Worm (Caenorhabditis elegans) whole organism, mixed stage, embryonic: ENCODE results near the gene srh-25.

Experiments used
- M03D4.4 ChIP-seq: sonication (generic microtip); optimal IDR thresholded peaks from 2 replicates; lab custom pipeline; 2017; ENCODE audit warnings: mild to moderate bottlenecking, missing genetic modification characterization, missing compliant biosample characterization
- bed-3 ChIP-seq: fragments of 200-800 bp; sonication (Bioruptor generic); optimal IDR thresholded peaks from 3 replicates; lab custom pipeline; 2018; ENCODE audit warnings: mild to moderate bottlenecking, missing genetic modification characterization, moderate library complexity, missing compliant biosample characterization
- blmp-1 ChIP-seq: fragments of 150-350 bp; optimal IDR thresholded peaks from 2 replicates; lab custom pipeline; 2014; ENCODE audit warnings: missing biosample characterization, missing genetic modification characterization
- ceh-39 ChIP-seq: fragments of 150-350 bp; optimal IDR thresholded peaks from 2 replicates; lab custom pipeline; 2014; ENCODE audit warnings: missing biosample characterization, missing genetic modification characterization
- ceh-43 ChIP-seq: fragments of 200-800 bp; sonication (Bioruptor generic); optimal IDR thresholded peaks from 2 replicates; lab custom pipeline; 2018; ENCODE audit warnings: mild to moderate bottlenecking, missing genetic modification characterization, moderate library complexity, missing compliant biosample characterization
- ceh-83 ChIP-seq: fragments of 200-800 bp; sonication (Bioruptor generic); optimal IDR thresholded peaks from 2 replicates; lab custom pipeline; 2018; ENCODE audit warnings: mild to moderate bottlenecking, missing genetic modification characterization, missing compliant biosample characterization
- ces-1 ChIP-seq: fragments of 150-350 bp; optimal IDR thresholded peaks from 2 replicates; lab custom pipeline; 2014; ENCODE audit warnings: missing biosample characterization, missing genetic modification reagents, missing genetic modification characterization
- cnd-1 ChIP-seq: fragments of 200-800 bp; sonication (Bioruptor generic); optimal IDR thresholded peaks from 2 replicates; lab custom pipeline; 2018; ENCODE audit warnings: mild to moderate bottlenecking, missing genetic modification characterization, missing compliant biosample characterization
- drap-1 ChIP-seq: fragments of 200-800 bp; sonication (Bioruptor generic); optimal IDR thresholded peaks from 3 replicates; lab custom pipeline; 2018; ENCODE audit warnings: mild to moderate bottlenecking, missing genetic modification characterization, missing compliant biosample characterization
- elt-1 ChIP-seq: sonication (generic microtip); optimal IDR thresholded peaks from 2 replicates; lab custom pipeline; 2017; ENCODE audit warnings: missing genetic modification characterization, mild to moderate bottlenecking, missing compliant biosample characterization, antibody characterized with exemption, moderate library complexity, borderline replicate concordance; ENCODE audit not compliant: insufficient read depth
- flh-1 ChIP-seq: fragments of 200-800 bp; sonication (Bioruptor generic); optimal IDR thresholded peaks from 2 replicates; lab custom pipeline; 2018; ENCODE audit warnings: mild to moderate bottlenecking, missing genetic modification characterization, moderate library complexity, missing compliant biosample characterization
- ham-2 ChIP-seq: fragments of 200-800 bp; sonication (Bioruptor generic); optimal IDR thresholded peaks from 2 replicates; lab custom pipeline; 2018; ENCODE audit warnings: mild to moderate bottlenecking, missing genetic modification characterization, missing compliant biosample characterization
- lin-32 ChIP-seq: fragments of 200-800 bp; sonication (Bioruptor generic); optimal IDR thresholded peaks from 2 replicates; lab custom pipeline; 2018; ENCODE audit warnings: mild to moderate bottlenecking, missing genetic modification characterization, missing compliant biosample characterization
- lsy-2 ChIP-seq: fragments of 150-350 bp; optimal IDR thresholded peaks from 2 replicates; lab custom pipeline; 2014; ENCODE audit warnings: missing biosample characterization, missing genetic modification characterization
- mab-5 ChIP-seq: fragments of 150-350 bp; optimal IDR thresholded peaks from 2 replicates; lab custom pipeline; 2014; ENCODE audit warnings: missing biosample characterization, missing genetic modification characterization
- mep-1 ChIP-seq: fragments of 150-350 bp; optimal IDR thresholded peaks from 2 replicates; lab custom pipeline; 2017; ENCODE audit warnings: missing biosample characterization, missing genetic modification reagents, missing genetic modification characterization, inconsistent platforms
- mls-2 ChIP-seq: sonication (generic microtip); optimal IDR thresholded peaks from 2 replicates; lab custom pipeline; 2016; ENCODE audit warnings: mild to moderate bottlenecking, missing genetic modification characterization, moderate library complexity, missing compliant biosample characterization
- nhr-2 ChIP-seq: fragments of 150-350 bp; optimal IDR thresholded peaks from 2 replicates; lab custom pipeline; 2014; ENCODE audit warnings: missing biosample characterization, missing genetic modification characterization
- nhr-28 ChIP-seq: fragments of 150-350 bp; optimal IDR thresholded peaks from 2 replicates; lab custom pipeline; 2014; ENCODE audit warnings: missing biosample characterization, missing genetic modification characterization
- nhr-76 ChIP-seq: sonication (generic microtip); optimal IDR thresholded peaks from 2 replicates; lab custom pipeline; 2017; ENCODE audit warnings: missing biosample characterization, missing genetic modification characterization
- pha-4 ChIP-seq: fragments of 150-350 bp; optimal IDR thresholded peaks from 2 replicates; lab custom pipeline; 2018; ENCODE audit warnings: missing biosample characterization, missing genetic modification reagents, missing genetic modification characterization
- sem-2 ChIP-seq: fragments of 200-800 bp; sonication (Bioruptor generic); optimal IDR thresholded peaks from 2 replicates; lab custom pipeline; 2018; ENCODE audit warnings: mild to moderate bottlenecking, missing genetic modification characterization, missing compliant biosample characterization
- snpc-4 ChIP-seq: fragments of 150-350 bp; optimal IDR thresholded peaks from 2 replicates; lab custom pipeline; 2014; ENCODE audit warnings: missing biosample characterization, missing genetic modification characterization
- sptf-1 ChIP-seq: sonication (generic microtip); optimal IDR thresholded peaks from 2 replicates; lab custom pipeline; 2017; ENCODE audit warnings: mild to moderate bottlenecking, missing genetic modification characterization, moderate library complexity, missing compliant biosample characterization
- unc-39 ChIP-seq: fragments of 150-350 bp; optimal IDR thresholded peaks from 2 replicates; lab custom pipeline; 2014; ENCODE audit warnings: missing biosample characterization, missing genetic modification characterization
- unc-62 ChIP-seq: fragments of 150-350 bp; optimal IDR thresholded peaks from 2 replicates; lab custom pipeline; 2014; ENCODE audit warnings: missing biosample characterization, missing genetic modification reagents, missing genetic modification characterization
- zip-8 ChIP-seq: fragments of 150-350 bp; optimal IDR thresholded peaks from 2 replicates; lab custom pipeline; 2014; ENCODE audit warnings: missing biosample characterization, missing genetic modification characterization
- ztf-11 ChIP-seq: fragments of 150-350 bp; optimal IDR thresholded peaks from 2 replicates; lab custom pipeline; 2014; ENCODE audit warnings: missing biosample characterization, missing genetic modification characterization

srh-25 gene

ce11 chrV:12414362-12414761 lies 19.3 kb downstream of the srh-25 start:
- TF ChIP-seq ceh-39 (tag; lab: Kevin White, UChicago): no peak
- TF ChIP-seq unc-39: no peak
- no peak for TF ChIP-seq bed-3
- no peak for TF ChIP-seq ztf-11 (tag; lab: Kevin White, UChicago)
- TF ChIP-seq mab-5 (tag; lab: Kevin White, UChicago): no peak

ce11 chrV:12413651-12414114 lies 19.9 kb downstream of the srh-25 start, which contains the start of gene cdr-6:
Gene cdr-6, minus strand, starts transcription at chrV:12413701.
- TF ChIP-seq ces-1 (peak; percentile 22), blmp-1 (tag; lab: Kevin White, UChicago) (no peak)

ce11 chrV:12412321-12412720 lies 21.3 kb downstream of the srh-25 start:
- TF ChIP-seq lsy-2 (tag; lab: Kevin White, UChicago) (no peak), unc-39 (no peak), snpc-4 (tag; lab: Kevin White, UChicago) (no peak), bed-3 (no peak), unc-62 (GFP tag; lab: Kevin White, UChicago) (no peak), mab-5 (tag; lab: Kevin White, UChicago) (no peak), mls-2 (tag; lab: Kevin White, UChicago) (no peak), ham-2 (GFP tag; lab: Kevin White, UChicago) (no peak), ztf-11 (tag; lab: Kevin White, UChicago) (no peak), nhr-76 (tag; lab: Kevin White, UChicago) (no peak), mep-1 (tag; lab: Kevin White, UChicago) (no peak), nhr-2 (no peak), lin-32 (GFP tag; lab: Kevin White, UChicago) (no peak), sem-2 (GFP tag; lab: Kevin White, UChicago) (no peak), cnd-1 (tag; lab: Kevin White, UChicago) (no peak), ceh-83 (no peak), elt-1 (tag; lab: Kevin White, UChicago) (no peak), blmp-1 (tag; lab: Kevin White, UChicago) (no peak), ces-1 (no peak), drap-1 (GFP tag; lab: Kevin White, UChicago) (no peak)
- TF ChIP-seq, all 35 proteins: peak for 0

ce11 chrV:12411909-12412308 lies 21.7 kb downstream of the srh-25 start, which contains the start of gene cdr-7:
Gene cdr-7, minus strand, starts transcription at chrV:12412113.
- TF ChIP-seq M03D4.4 (tag; lab: Kevin White, UChicago): no peak
- TF ChIP-seq pha-4 (tag; lab: Kevin White, UChicago): no peak
- no peak for TF ChIP-seq ceh-43 (GFP tag; lab: Kevin White, UChicago)
- TF ChIP-seq elt-1 (tag; lab: Kevin White, UChicago): peak; percentile 12
- no peak for TF ChIP-seq zip-8 (tag; lab: Kevin White, UChicago)
- no peak for TF ChIP-seq lsy-2 (tag; lab: Kevin White, UChicago)
- no peak for TF ChIP-seq blmp-1 (tag; lab: Kevin White, UChicago)

- TF ChIP-seq snpc-4 (tag; lab: Kevin White, UChicago) (no peak), mep-1 (tag; lab: Kevin White, UChicago) (no peak), nhr-28 (tag; lab: Kevin White, UChicago) (no peak), drap-1 (GFP tag; lab: Kevin White, UChicago) (no peak), flh-1 (GFP tag; lab: Kevin White, UChicago) (no peak), M03D4.4 (tag; lab: Kevin White, UChicago) (no peak), bed-3 (no peak), mls-2 (tag; lab: Kevin White, UChicago) (no peak), pha-4 (tag; lab: Kevin White, UChicago) (no peak), sem-2 (GFP tag; lab: Kevin White, UChicago) (no peak), sptf-1 (no peak), ceh-39 (tag; lab: Kevin White, UChicago) (no peak), unc-39 (no peak), unc-62 (GFP tag; lab: Kevin White, UChicago) (no peak), blmp-1 (tag; lab: Kevin White, UChicago) (no peak), lsy-2 (tag; lab: Kevin White, UChicago) (no peak)
Measured at ce11 chrV:12410416-12411001, 23.1 kb downstream of the srh-25 start, which contains the start of gene hrg-2. Gene hrg-2, minus strand, starts transcription at chrV:12410513.
